Worm (Caenorhabditis elegans): Measurements from ENCODE around the gene M04C3.2.

The M04C3.2 gene

ce11 chrV:19473842-19474514 lies 25.3 kb upstream of the M04C3.2 start, which contains the start of gene Y43F8B.10:
Gene Y43F8B.10 (plus strand): TSS chrV:19474464.
- TF ChIP-seq pha-4 (tag; optimal IDR thresholded peaks at IDR 0.05) (no peak), egrh-3 (GFP tag; IDR thresholded peaks at IDR 0.05) (peak; percentile 16; the same call in 1 of the 2 replicates), ztf-6 (GFP tag; IDR thresholded peaks at IDR 0.05) (no peak), attf-6 (GFP tag; IDR thresholded peaks at IDR 0.05) (no peak), zfh-2 (GFP tag; conservative IDR thresholded peaks at IDR 0.05) (no peak; the same call in 1 of the 2 replicates), lag-1 (GFP tag; IDR thresholded peaks at IDR 0.05) (no peak), bed-2 (GFP tag; IDR thresholded peaks at IDR 0.05) (no peak)

- TF ChIP-seq dpl-1 (GFP tag; optimal IDR thresholded peaks at IDR 0.05) (no peak), cebp-2 (GFP tag; IDR thresholded peaks at IDR 0.05) (no peak), pha-4 (tag; optimal IDR thresholded peaks at IDR 0.05) (no peak), hmg-20 (GFP tag; IDR thresholded peaks at IDR 0.05) (no peak), snpc-3.4 (tag; optimal IDR thresholded peaks at IDR 0.05) (no peak), snpc-1.1 (tag; optimal IDR thresholded peaks at IDR 0.05; ENCODE audit: insufficient read depth) (no peak), lin-26 (GFP tag; IDR thresholded peaks at IDR 0.05) (no peak), unc-62 (GFP tag; optimal IDR thresholded peaks at IDR 0.05) (no peak), akir-1 (GFP tag; optimal IDR thresholded peaks at IDR 0.05) (no peak), nhr-179 (tag; optimal IDR thresholded peaks at IDR 0.05) (no peak), zfh-2 (GFP tag; conservative IDR thresholded peaks at IDR 0.05) (no peak), F52B5.7 (tag; optimal IDR thresholded peaks at IDR 0.05) (no peak), sptf-2 (GFP tag; optimal IDR thresholded peaks at IDR 0.05) (no peak), F10E7.11 (tag; optimal IDR thresholded peaks at IDR 0.05) (no peak), madf-10 (tag; optimal IDR thresholded peaks at IDR 0.05) (no peak), B0035.1 (tag; optimal IDR thresholded peaks at IDR 0.05) (no peak)
Measured at ce11 chrV:19470385-19470784, 21.7 kb upstream of the M04C3.2 start, which contains the start of gene Y43F8B.11. Gene Y43F8B.11 (plus strand): TSS chrV:19470685.

- no peak for TF ChIP-seq athp-1 (tag; optimal IDR thresholded peaks at IDR 0.05)
- no peak for TF ChIP-seq T26A5.8 (tag; optimal IDR thresholded peaks at IDR 0.05)
- TF ChIP-seq F33H1.4 (GFP tag; IDR thresholded peaks at IDR 0.05) = no peak
- no peak for TF ChIP-seq pbrm-1 (GFP tag; IDR thresholded peaks at IDR 0.05)
- no peak for TF ChIP-seq repo-1 (tag; optimal IDR thresholded peaks at IDR 0.05)
- TF ChIP-seq lin-54 (GFP tag; optimal IDR thresholded peaks at IDR 0.05) = no peak
- TF ChIP-seq aptf-3 (GFP tag; IDR thresholded peaks at IDR 0.05) = no peak
- no peak for TF ChIP-seq snpc-1.3 (tag; optimal IDR thresholded peaks at IDR 0.05; ENCODE audit: insufficient read depth)
- TF ChIP-seq Y95B8A.8 (GFP tag; IDR thresholded peaks at IDR 0.05) = no peak
Measured at ce11 chrV:19468083-19468482, 19.4 kb upstream of the M04C3.2 start, which contains the start of gene Y43F8B.12. Gene Y43F8B.12 (plus strand): TSS chrV:19468383.

- peak; percentile 77 for TF ChIP-seq nhr-80 (tag; optimal IDR thresholded peaks at IDR 0.05)
- no peak for TF ChIP-seq mcd-1 (GFP tag; IDR thresholded peaks at IDR 0.05)
- TF ChIP-seq ZK185.1 (tag; optimal IDR thresholded peaks at IDR 0.05; ENCODE audit: poor library complexity, severe bottlenecking) = no peak
- no peak for TF ChIP-seq B0019.2 (GFP tag; conservative IDR thresholded peaks at IDR 0.05)
- TF ChIP-seq cebp-1 (GFP tag; IDR thresholded peaks at IDR 0.05) = peak; percentile 31; the same call in 1 of the 2 replicates
- TF ChIP-seq cebp-1 (tag; optimal IDR thresholded peaks at IDR 0.05) = peak; percentile 41
Measured at ce11 chrV:19467574-19467973, 18.9 kb upstream of the M04C3.2 start, which contains the start of gene Y43F8B.23. Gene Y43F8B.23 (minus strand): TSS chrV:19467648.

Data from whole organism, young adult.